Fruit fly (Drosophila melanogaster): ENCODE results near the gene Sec13.

Gene Sec13

dm6 chr3R:23346893-23347396 lies 9.1 kb upstream of the Sec13 start (continued):
- TF ChIP-seq achi (GFP tag; optimal IDR thresholded peaks at IDR 0.05) (peak; percentile 67), CG11902 (GFP tag; optimal IDR thresholded peaks at IDR 0.05) (peak; percentile 23), CG10631 (GFP tag; optimal IDR thresholded peaks at IDR 0.05) (peak; percentile 66), Hr4 (GFP tag; optimal IDR thresholded peaks at IDR 0.05) (peak; percentile 50), dac (GFP tag; optimal IDR thresholded peaks at IDR 0.05) (no peak), CG9139 (GFP tag; optimal IDR thresholded peaks at IDR 0.05) (no peak), CG6276 (GFP tag; optimal IDR thresholded peaks at IDR 0.05) (peak; percentile 74), Hr39 (GFP tag; optimal IDR thresholded peaks at IDR 0.05) (peak; percentile 25), CG15336 (GFP tag; IDR thresholded peaks at IDR 0.05) (peak; percentile 49), Hr38 (GFP tag; optimal IDR thresholded peaks at IDR 0.05) (no peak), Met (GFP tag; optimal IDR thresholded peaks at IDR 0.05) (peak; percentile 54), CG8119 (GFP tag; IDR thresholded peaks at IDR 0.05) (peak; percentile 66; the same call in 2 of the 3 replicates), fd59A (GFP tag; optimal IDR thresholded peaks at IDR 0.05) (no peak), Sox102F (GFP tag; optimal IDR thresholded peaks at IDR 0.05) (peak; percentile 44), acj6 (GFP tag; optimal IDR thresholded peaks at IDR 0.05) (peak; percentile 64), net (GFP tag; optimal IDR thresholded peaks at IDR 0.05) (peak; percentile 40), spab (GFP tag; optimal IDR thresholded peaks at IDR 0.05) (peak; percentile 28), Eip78C (GFP tag) (peak; percentile 85), salr (GFP tag; optimal IDR thresholded peaks at IDR 0.05) (peak; percentile 1 to 70), CG4318 (GFP tag; optimal IDR thresholded peaks at IDR 0.05) (peak; percentile 41), CG6808 (GFP tag; optimal IDR thresholded peaks at IDR 0.05) (peak; percentile 27), svp (GFP tag) (peak; percentile 82)

- TF ChIP-seq esn (GFP tag; optimal IDR thresholded peaks at IDR 0.05) (peak; percentile 29), Lpt (GFP tag; optimal IDR thresholded peaks at IDR 0.05) (no peak), dac (GFP tag; optimal IDR thresholded peaks at IDR 0.05) (no peak), Sox102F (GFP tag; optimal IDR thresholded peaks at IDR 0.05) (no peak), fd85E (GFP tag; optimal IDR thresholded peaks at IDR 0.05) (no peak), Hr4 (GFP tag; optimal IDR thresholded peaks at IDR 0.05) (no peak), pdm3 (GFP tag; optimal IDR thresholded peaks at IDR 0.05) (peak; percentile 9), CG3032 (tag; optimal IDR thresholded peaks at IDR 0.05) (peak; percentile 23), lz (GFP tag; optimal IDR thresholded peaks at IDR 0.05) (no peak), CG11762 (GFP tag; optimal IDR thresholded peaks at IDR 0.05; ENCODE audit: insufficient read depth) (no peak), CG4318 (GFP tag; optimal IDR thresholded peaks at IDR 0.05) (no peak), Ets21C (GFP tag; optimal IDR thresholded peaks at IDR 0.05) (no peak), Smox (GFP tag; optimal IDR thresholded peaks at IDR 0.05) (peak; percentile 9), svp (GFP tag) (no peak), achi (GFP tag; optimal IDR thresholded peaks at IDR 0.05) (no peak), CG8632 (GFP tag; optimal IDR thresholded peaks at IDR 0.05) (no peak), CG34406 (GFP tag; optimal IDR thresholded peaks at IDR 0.05) (no peak), Hr38 (GFP tag; optimal IDR thresholded peaks at IDR 0.05) (no peak), net (GFP tag; optimal IDR thresholded peaks at IDR 0.05) (no peak), CG9139 (GFP tag; optimal IDR thresholded peaks at IDR 0.05) (no peak), OdsH (GFP tag; optimal IDR thresholded peaks at IDR 0.05) (no peak), CG31627 (GFP tag; optimal IDR thresholded peaks at IDR 0.05) (peak; percentile 9), CG32006 (GFP tag; optimal IDR thresholded peaks at IDR 0.05) (no peak), CG11294 (GFP tag; IDR thresholded peaks at IDR 0.05) (no peak), CG6808 (GFP tag; optimal IDR thresholded peaks at IDR 0.05) (no peak), salr (GFP tag; optimal IDR thresholded peaks at IDR 0.05) (no peak), vri (GFP tag; optimal IDR thresholded peaks at IDR 0.05) (peak; percentile 6), acj6 (GFP tag; optimal IDR thresholded peaks at IDR 0.05) (no peak), Sox15 (GFP tag; optimal IDR thresholded peaks at IDR 0.05) (no peak), CG6792 (GFP tag; optimal IDR thresholded peaks at IDR 0.05) (no peak), CG6163 (GFP tag; IDR thresholded peaks at IDR 0.05) (no peak), fkh (GFP tag; optimal IDR thresholded peaks at IDR 0.05) (peak; percentile 85), CG16779 (tag; optimal IDR thresholded peaks at IDR 0.05) (no peak), CG10669 (GFP tag; optimal IDR thresholded peaks at IDR 0.05) (no peak), Met (GFP tag; optimal IDR thresholded peaks at IDR 0.05) (no peak), ss (GFP tag; optimal IDR thresholded peaks at IDR 0.05) (no peak), Sox14 (GFP tag; optimal IDR thresholded peaks at IDR 0.05) (peak; percentile 11), CG10631 (GFP tag; optimal IDR thresholded peaks at IDR 0.05) (no peak)
Measured at dm6 chr3R:23347432-23348305, 8.4 kb upstream of the Sec13 start, which contains the start of gene PolE1. Gene PolE1, plus strand, starts transcription at chr3R:23348128.

Measured in whole organism, prepupa.